Worm (Caenorhabditis elegans): ENCODE data around the gene Y32H12A.1.

ce11 chrIII:5334517-5335049, 27.4 kb upstream of the Y32H12A.1 start:
- peak in 1 of 2 experiments; percentile 99 for TF ChIP-seq unc-62 (GFP tag; optimal IDR thresholded peaks at IDR 0.05 in 1 of 2)
- TF ChIP-seq unc-62 (tag; optimal IDR thresholded peaks at IDR 0.05) = no peak
- TF ChIP-seq tra-1 (GFP tag; IDR thresholded peaks at IDR 0.05) = no peak
- TF ChIP-seq lin-13 (GFP tag; optimal IDR thresholded peaks at IDR 0.05) = no peak
- TF ChIP-seq dmd-8 (GFP tag; IDR thresholded peaks at IDR 0.05) = no peak
- no peak for TF ChIP-seq ama-1 (optimal IDR thresholded peaks at IDR 0.05)
- TF ChIP-seq zfp-2 (tag; optimal IDR thresholded peaks at IDR 0.05) = no peak
- TF ChIP-seq zip-2 (tag; optimal IDR thresholded peaks at IDR 0.05) = no peak
- TF ChIP-seq nhr-76 (tag; optimal IDR thresholded peaks at IDR 0.05) = no peak
- TF ChIP-seq nhr-11 (tag; optimal IDR thresholded peaks at IDR 0.05) = no peak
- TF ChIP-seq Y48G9A.11 (GFP tag; IDR thresholded peaks at IDR 0.05) = no peak
- TF ChIP-seq aha-1 (tag) = no peak
- no peak for TF ChIP-seq snpc-4 (tag; optimal IDR thresholded peaks at IDR 0.05)
- TF ChIP-seq lin-15B (tag; optimal IDR thresholded peaks at IDR 0.05) = no peak

All from whole organism, L4 larva.